Worm (Caenorhabditis elegans) whole organism, L4 larva: ENCODE results near the gene R05A10.3.

Experiments
- gei-8 ChIP-seq: fragments of 200-800 bp; sonication (Bioruptor generic); optimal IDR thresholded peaks from 2 replicates; lab custom pipeline; 2018; ENCODE audit warnings: mild to moderate bottlenecking, missing genetic modification characterization, missing compliant biosample characterization
- mxl-3 ChIP-seq: fragments of 200-800 bp; sonication (Bioruptor generic); optimal IDR thresholded peaks from 2 replicates; lab custom pipeline; 2018; ENCODE audit warnings: mild to moderate bottlenecking, missing genetic modification characterization, missing compliant biosample characterization
- nhr-48 ChIP-seq: sonication (generic microtip); optimal IDR thresholded peaks from 2 replicates; lab custom pipeline; 2016; ENCODE audit warnings: mild to moderate bottlenecking, missing genetic modification characterization, missing compliant biosample characterization

DNA sequence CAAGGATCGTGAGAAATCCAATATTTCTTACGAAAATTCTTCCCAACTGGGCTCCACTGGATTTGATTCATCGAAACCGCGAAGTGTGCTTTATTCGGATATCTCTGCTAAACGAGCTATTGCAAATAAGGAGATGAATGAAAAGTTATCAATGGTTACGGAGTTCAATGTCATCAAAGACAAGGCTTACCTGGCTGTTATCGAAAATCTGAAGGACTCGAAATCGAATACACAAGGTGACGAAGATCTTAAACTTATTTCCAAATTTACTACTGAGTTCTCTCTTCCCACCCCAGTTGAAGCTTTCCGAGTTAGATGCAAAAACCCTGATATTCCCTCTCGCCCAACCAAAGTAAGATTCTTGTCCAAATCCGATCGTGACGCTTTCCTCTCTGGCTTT, 10.0 kb upstream of the R05A10.3 start:
- TF ChIP-seq mxl-3 (GFP tag; lab: Kevin White, UChicago), result no peak
- no peak for TF ChIP-seq nhr-48 (tag; lab: Kevin White, UChicago)
- TF ChIP-seq gei-8 (GFP tag; lab: Kevin White, UChicago), result no peak
